Worm (Caenorhabditis elegans) whole organism, L4 larva: Measurements from ENCODE around the gene C14C6.5.

ENCODE experiments used
- F10B5.3 ChIP-seq: sonication (generic microtip); optimal IDR thresholded peaks from 2 replicates; lab custom pipeline; 2016; ENCODE audit warnings: mild to moderate bottlenecking, missing genetic modification characterization, missing compliant biosample characterization
- F37D6.2 ChIP-seq: sonication (generic microtip); optimal IDR thresholded peaks from 2 replicates; lab custom pipeline; 2016; ENCODE audit warnings: mild to moderate bottlenecking, missing genetic modification characterization, missing compliant biosample characterization
- T26A8.4 ChIP-seq: fragments of 200-800 bp; sonication (Bioruptor generic); IDR thresholded peaks from 2 replicates; pipeline ENCODE4 v1.3.6; 2022; ENCODE audit warnings: missing genetic modification characterization, missing compliant biosample characterization
- aha-1 ChIP-seq: fragments of 150-350 bp; peaks from one replicate; lab custom pipeline; 2014; ENCODE audit warnings: missing biosample characterization, missing genetic modification characterization
- aly-2 ChIP-seq: sonication (generic microtip); optimal IDR thresholded peaks from 2 replicates; lab custom pipeline; 2018; ENCODE audit warnings: missing biosample characterization, missing genetic modification characterization
- ama-1 ChIP-seq: fragments of 150-350 bp; optimal IDR thresholded peaks from 2 replicates; lab custom pipeline; 2014; ENCODE audit warnings: inconsistent platforms, mixed read lengths
- ctbp-1 ChIP-seq: fragments of 200-800 bp; sonication (Bioruptor generic); IDR thresholded peaks from 2 replicates; pipeline ENCODE4 v1.3.6; 2022; ENCODE audit warnings: missing genetic modification reagents, missing genetic modification characterization, missing compliant biosample characterization
- daf-16 ChIP-seq, 3 experiments: sonication (generic microtip); optimal IDR thresholded peaks; 2 replicates each; lab custom pipeline; 2016 to 2017; ENCODE audit warnings: missing genetic modification characterization in 3 of 3, missing genetic modification reagents in 3 of 3, mild to moderate bottlenecking in 2 of 3, missing compliant biosample characterization in 2 of 3, missing biosample characterization in 1 of 3, moderate library complexity in 1 of 3
- daf-19 ChIP-seq: fragments of 200-800 bp; sonication (Bioruptor generic); conservative IDR thresholded peaks from 2 replicates; pipeline ENCODE4 v1.3.6; 2022; ENCODE audit warnings: missing genetic modification characterization, missing compliant biosample characterization
- dmd-6 ChIP-seq: fragments of 200-800 bp; sonication (Bioruptor generic); IDR thresholded peaks from 2 replicates; pipeline ENCODE4 v1.3.6; 2022; ENCODE audit warnings: missing genetic modification reagents, missing genetic modification characterization, missing compliant biosample characterization
- dmd-8 ChIP-seq: fragments of 200-800 bp; sonication (Bioruptor generic); IDR thresholded peaks from 2 replicates; pipeline ENCODE4 v1.3.6; 2022; ENCODE audit warnings: missing genetic modification characterization, missing compliant biosample characterization
- dmd-9 ChIP-seq: fragments of 200-800 bp; sonication (Bioruptor generic); IDR thresholded peaks from 2 replicates; pipeline ENCODE4 v1.3.6; 2022; ENCODE audit warnings: missing genetic modification reagents, missing genetic modification characterization, missing compliant biosample characterization
- dve-1 ChIP-seq: sonication (generic microtip); optimal IDR thresholded peaks from 2 replicates; lab custom pipeline; 2017; ENCODE audit warnings: antibody characterized with exemption, mild to moderate bottlenecking, missing genetic modification characterization, missing compliant biosample characterization; ENCODE audit not compliant: insufficient read depth
- egl-27 ChIP-seq: sonication (generic microtip); optimal IDR thresholded peaks from 3 replicates; lab custom pipeline; 2017; ENCODE audit warnings: missing biosample characterization, missing genetic modification reagents, missing genetic modification characterization
- egl-43 ChIP-seq: fragments of 200-800 bp; sonication (Bioruptor generic); IDR thresholded peaks from 2 replicates; pipeline ENCODE4 v1.3.6; 2022; ENCODE audit warnings: missing genetic modification reagents, missing genetic modification characterization, missing compliant biosample characterization
- fkh-10 ChIP-seq: fragments of 150-350 bp; optimal IDR thresholded peaks from 2 replicates; lab custom pipeline; 2014; ENCODE audit warnings: missing biosample characterization, missing genetic modification reagents, missing genetic modification characterization
- fos-1 ChIP-seq: fragments of 150-350 bp; optimal IDR thresholded peaks from 2 replicates; lab custom pipeline; 2014; ENCODE audit warnings: missing biosample characterization, missing genetic modification characterization
- lim-7 ChIP-seq: fragments of 200-800 bp; sonication (Bioruptor generic); IDR thresholded peaks from 2 replicates; pipeline ENCODE4 v1.3.6; 2022; ENCODE audit warnings: missing genetic modification characterization, missing compliant biosample characterization
- lin-13 ChIP-seq: fragments of 150-350 bp; optimal IDR thresholded peaks from 2 replicates; lab custom pipeline; 2014; ENCODE audit warnings: missing biosample characterization, missing genetic modification reagents, missing genetic modification characterization
- lin-29 ChIP-seq: fragments of 200-800 bp; sonication (Bioruptor generic); IDR thresholded peaks from 2 replicates; pipeline ENCODE4 v1.3.6; 2022; ENCODE audit warnings: missing genetic modification reagents, missing genetic modification characterization, missing compliant biosample characterization
- lsy-2 ChIP-seq, 2 experiments: fragments of 150-350 bp in 1 of 2; sonication (generic microtip) in 1 of 2; optimal IDR thresholded peaks; 2 replicates each; lab custom pipeline; 2014 to 2017; ENCODE audit warnings: missing biosample characterization in 2 of 2, missing genetic modification characterization in 2 of 2
- madf-5 ChIP-seq, 2 experiments: fragments of 200-800 bp; sonication (Bioruptor generic); IDR thresholded peaks; 2 replicates each; pipeline ENCODE4 v1.3.6; 2022; ENCODE audit warnings: missing compliant biosample characterization in 2 of 2, missing genetic modification characterization in 2 of 2
- madf-9 ChIP-seq: fragments of 200-800 bp; sonication (Bioruptor generic); conservative IDR thresholded peaks from 2 replicates; pipeline ENCODE4 v1.3.6; 2022; ENCODE audit warnings: missing genetic modification reagents, missing genetic modification characterization, missing compliant biosample characterization
- mep-1 ChIP-seq: fragments of 150-350 bp; sonication (generic microtip); optimal IDR thresholded peaks from 3 replicates; lab custom pipeline; 2014; ENCODE audit warnings: missing biosample characterization, missing genetic modification characterization
- mes-2 ChIP-seq: sonication (generic microtip); optimal IDR thresholded peaks from 2 replicates; lab custom pipeline; 2016; ENCODE audit warnings: missing genotype, mild to moderate bottlenecking, missing genetic modification characterization, missing compliant biosample characterization; ENCODE audit not compliant: poor library complexity, severe bottlenecking
- nhr-10 ChIP-seq: fragments of 150-350 bp; optimal IDR thresholded peaks from 2 replicates; lab custom pipeline; 2014; ENCODE audit warnings: missing biosample characterization, missing genetic modification characterization
- nhr-102 ChIP-seq: sonication (generic microtip); optimal IDR thresholded peaks from 2 replicates; lab custom pipeline; 2016; ENCODE audit warnings: mild to moderate bottlenecking, missing genetic modification characterization, moderate library complexity, missing compliant biosample characterization
- nhr-41 ChIP-seq: fragments of 200-800 bp; sonication (Bioruptor generic); IDR thresholded peaks from 2 replicates; pipeline ENCODE4 v1.3.6; 2022; ENCODE audit warnings: missing genetic modification reagents, missing genetic modification characterization, missing compliant biosample characterization
- nhr-6 ChIP-seq: fragments of 150-350 bp; optimal IDR thresholded peaks from 2 replicates; lab custom pipeline; 2014; ENCODE audit warnings: missing biosample characterization, missing genetic modification characterization
- nhr-76 ChIP-seq: fragments of 150-350 bp; optimal IDR thresholded peaks from 2 replicates; lab custom pipeline; 2014; ENCODE audit warnings: missing biosample characterization, missing genetic modification characterization
- nhr-77 ChIP-seq: fragments of 150-350 bp; optimal IDR thresholded peaks from 2 replicates; lab custom pipeline; 2014; ENCODE audit warnings: missing biosample characterization, missing genetic modification characterization
- pqm-1 ChIP-seq: sonication (generic microtip); optimal IDR thresholded peaks from 2 replicates; lab custom pipeline; 2017; ENCODE audit warnings: missing biosample characterization, missing genetic modification characterization
- rbr-2 ChIP-seq: sonication (generic microtip); optimal IDR thresholded peaks from 2 replicates; lab custom pipeline; 2016; ENCODE audit warnings: missing genotype, missing genetic modification characterization, missing compliant biosample characterization
- sdz-12 ChIP-seq: fragments of 200-800 bp; sonication (Bioruptor generic); optimal IDR thresholded peaks from 2 replicates; lab custom pipeline; 2018; ENCODE audit warnings: mild to moderate bottlenecking, missing genetic modification characterization, missing compliant biosample characterization
- snpc-1.2 ChIP-seq: fragments of 200-800 bp; sonication (Bioruptor generic); IDR thresholded peaks from 2 replicates; pipeline ENCODE4 v1.3.6; 2022; ENCODE audit warnings: missing genetic modification reagents, missing genetic modification characterization, missing compliant biosample characterization
- snpc-4 ChIP-seq: fragments of 150-350 bp; optimal IDR thresholded peaks from 2 replicates; lab custom pipeline; 2014; ENCODE audit warnings: missing biosample characterization, missing genetic modification characterization
- spr-3 ChIP-seq: fragments of 200-800 bp; sonication (Bioruptor generic); optimal IDR thresholded peaks from 2 replicates; lab custom pipeline; 2018; ENCODE audit warnings: mild to moderate bottlenecking, missing genetic modification characterization, missing compliant biosample characterization
- tag-97 ChIP-seq: fragments of 200-800 bp; sonication (Bioruptor generic); IDR thresholded peaks from 2 replicates; pipeline ENCODE4 v1.3.6; 2022; ENCODE audit warnings: missing genetic modification characterization, missing compliant biosample characterization
- unc-39 ChIP-seq: sonication (generic microtip); optimal IDR thresholded peaks from 2 replicates; lab custom pipeline; 2017; ENCODE audit warnings: missing biosample characterization, missing genetic modification characterization
- unc-62 ChIP-seq, 3 experiments: fragments of 150-350 bp in 1 of 3; sonication (generic microtip); optimal IDR thresholded peaks in 2 of 3; peaks in 1 of 3; 1 replicate in 1 of 3; 2 replicates in 2 of 3; lab custom pipeline; 2014 to 2017; ENCODE audit warnings: missing biosample characterization in 3 of 3, missing genetic modification characterization in 3 of 3, missing genetic modification reagents in 3 of 3, missing genotype in 1 of 3
- vab-7 ChIP-seq: fragments of 200-800 bp; sonication (Bioruptor generic); IDR thresholded peaks from 2 replicates; pipeline ENCODE4 v1.3.6; 2022; ENCODE audit warnings: missing genetic modification reagents, missing genetic modification characterization, missing compliant biosample characterization
- zag-1 ChIP-seq: fragments of 150-350 bp; optimal IDR thresholded peaks from 2 replicates; lab custom pipeline; 2014; ENCODE audit warnings: missing biosample characterization, missing genetic modification characterization
- zip-11 ChIP-seq: fragments of 200-800 bp; sonication (Bioruptor generic); IDR thresholded peaks from 2 replicates; pipeline ENCODE4 v1.3.6; 2022; ENCODE audit warnings: missing genetic modification characterization, missing compliant biosample characterization
- ztf-11 ChIP-seq: fragments of 150-350 bp; optimal IDR thresholded peaks from 2 replicates; lab custom pipeline; 2014; ENCODE audit warnings: missing biosample characterization, missing genetic modification characterization
- ztf-7 ChIP-seq: fragments of 150-350 bp; optimal IDR thresholded peaks from 2 replicates; lab custom pipeline; 2014; ENCODE audit warnings: missing biosample characterization, missing genetic modification characterization

C14C6.5 gene

DNA sequence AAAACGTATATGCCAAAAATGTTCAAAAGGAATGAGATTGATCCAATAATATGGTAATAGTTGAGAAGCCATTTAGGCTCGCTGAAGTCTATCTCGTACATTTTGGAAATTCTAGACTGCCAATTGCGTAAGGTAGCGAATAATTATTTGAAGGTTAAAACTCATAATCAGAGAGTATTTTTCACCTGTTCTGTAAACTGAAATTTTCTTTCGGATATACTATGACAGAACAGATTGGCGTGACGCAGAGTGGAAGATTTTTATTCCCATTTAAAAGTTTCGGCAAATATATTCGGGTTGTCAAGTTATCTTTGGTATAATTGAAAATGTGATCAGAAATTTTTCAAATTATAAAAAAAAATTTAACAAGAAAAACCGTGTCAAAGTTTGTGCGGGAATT is 31.7 kb downstream of the C14C6.5 start, which contains the start of gene sri-72:
Gene sri-72, minus strand, starts transcription at position 101 of the 400 bp plus-strand sequence.
- TF ChIP-seq ztf-7 (tag; lab: Kevin White, UChicago) (no peak), nhr-76 (no peak), dmd-6 (GFP tag; lab: Robert Waterston, UW) (no peak), zag-1 (no peak), pqm-1 (tag; lab: Kevin White, UChicago) (no peak), snpc-4 (no peak), lin-29 (GFP tag; lab: Robert Waterston, UW) (no peak), madf-5 (GFP tag; IDR thresholded peaks at IDR 0.05; lab: Robert Waterston, UW) (no peak), spr-3 (GFP tag; lab: Kevin White, UChicago) (no peak), zip-11 (GFP tag; lab: Robert Waterston, UW) (no peak), ztf-11 (tag; lab: Kevin White, UChicago) (no peak), fos-1 (no peak), ctbp-1 (GFP tag; lab: Robert Waterston, UW) (no peak), egl-27 (tag; lab: Kevin White, UChicago) (no peak), dmd-9 (no peak), nhr-6 (no peak), lin-13 (GFP tag; lab: Kevin White, UChicago) (no peak)

DNA sequence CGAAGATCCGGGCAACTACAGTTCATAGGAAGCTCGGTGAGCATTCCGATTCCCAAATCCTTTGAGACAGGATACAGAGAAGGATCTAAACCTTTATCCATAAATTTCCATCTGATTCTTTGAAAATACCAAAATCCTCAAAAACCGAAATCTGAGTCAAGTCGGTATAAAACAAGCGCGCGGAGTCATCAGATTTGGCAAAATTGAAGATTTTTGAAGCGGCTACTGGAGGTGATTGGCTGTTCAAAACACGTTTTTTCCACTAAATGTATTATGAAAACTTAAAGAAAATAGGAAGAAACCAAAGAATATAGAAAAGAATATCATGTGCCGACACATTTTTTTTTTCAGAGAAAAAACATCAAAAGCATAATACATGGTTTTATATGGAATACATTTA is 38.2 kb downstream of the C14C6.5 start, which contains the start of gene C14C6.13:
Gene C14C6.13, minus strand, starts transcription at position 101 of the 400 bp plus-strand sequence.
- TF ChIP-seq pqm-1 (tag; lab: Kevin White, UChicago) (no peak), nhr-10 (tag; lab: Kevin White, UChicago) (no peak), lim-7 (GFP tag; lab: Robert Waterston, UW) (no peak), daf-16 (GFP tag; optimal IDR thresholded peaks at IDR 0.05; lab: Kevin White, UChicago) (no peak), daf-16 (tag; optimal IDR thresholded peaks at IDR 0.05; lab: Kevin White, UChicago) (no peak)

DNA sequence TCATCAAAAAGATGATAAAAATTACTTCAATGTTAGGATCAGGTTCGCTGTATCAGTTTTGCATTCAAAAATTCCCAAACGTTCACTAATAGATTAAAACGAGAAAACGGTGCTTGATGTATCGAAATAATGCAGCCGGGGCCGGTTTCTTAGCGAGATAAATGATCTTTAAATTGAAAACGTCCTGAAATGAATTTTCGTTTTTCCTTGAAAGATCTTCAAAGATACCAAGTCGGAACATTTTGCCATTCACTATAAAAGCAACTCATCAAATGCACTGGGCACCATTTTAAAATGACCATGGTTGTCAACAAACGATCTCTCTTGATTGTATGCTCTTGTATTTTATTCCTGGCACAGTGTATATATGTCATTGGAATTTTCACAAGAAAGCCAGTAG is 39.6 kb downstream of the C14C6.5 start, which contains the start of gene K06H6.5:
Gene K06H6.5, plus strand, starts transcription at position 301 of the 400 bp plus-strand sequence.
- TF ChIP-seq mep-1 (tag; lab: Kevin White, UChicago) (no peak), mes-2 (no peak), nhr-102 (tag; lab: Kevin White, UChicago) (no peak), F37D6.2 (tag; lab: Kevin White, UChicago) (no peak), nhr-77 (tag; lab: Kevin White, UChicago) (no peak), madf-9 (GFP tag; lab: Robert Waterston, UW) (no peak), daf-19 (GFP tag; lab: Robert Waterston, UW) (no peak), tag-97 (no peak), unc-39 (no peak), fkh-10 (no peak), dmd-9 (no peak), aly-2 (no peak), nhr-41 (GFP tag; lab: Robert Waterston, UW) (no peak), T26A8.4 (no peak), vab-7 (GFP tag; lab: Robert Waterston, UW) (no peak), zag-1 (no peak), lsy-2 (tag; optimal IDR thresholded peaks at IDR 0.05; lab: Kevin White, UChicago) (no peak), aha-1 (tag; lab: Kevin White, UChicago) (no peak), snpc-4 (no peak), ztf-7 (tag; lab: Kevin White, UChicago) (no peak)

DNA sequence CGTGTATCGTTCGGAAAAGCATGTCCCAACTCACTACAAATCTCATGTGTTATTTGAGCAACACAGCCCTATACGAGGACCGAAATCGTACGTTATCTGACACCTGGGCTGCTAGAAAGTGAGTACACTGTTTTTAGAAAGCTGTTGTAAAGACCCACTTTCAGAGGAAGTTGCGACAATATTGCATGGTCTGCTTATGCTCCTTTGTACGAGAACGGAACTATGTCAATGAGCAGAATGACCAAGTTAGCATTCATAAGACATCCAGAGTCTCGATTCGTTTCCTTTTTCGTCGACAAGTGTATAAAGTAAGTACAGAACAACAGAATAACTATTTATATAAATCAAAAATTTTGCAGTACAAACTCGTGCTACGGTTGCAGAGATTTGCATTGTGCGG is 40.5 kb downstream of the C14C6.5 start:
- TF ChIP-seq sdz-12 (GFP tag; lab: Kevin White, UChicago): no peak
- no peak for TF ChIP-seq rbr-2 (tag; lab: Kevin White, UChicago)
- no peak for TF ChIP-seq snpc-1.2 (GFP tag; lab: Robert Waterston, UW)
- TF ChIP-seq dve-1 (tag; lab: Kevin White, UChicago): no peak
- no peak for TF ChIP-seq dmd-8
- no peak for TF ChIP-seq F10B5.3
- TF ChIP-seq ama-1 (lab: Kevin White, UChicago): no peak
- TF ChIP-seq egl-43 (GFP tag; lab: Robert Waterston, UW): no peak
- peak in 1 of 2 experiments; percentile 97 for TF ChIP-seq unc-62 (GFP tag; optimal IDR thresholded peaks at IDR 0.05 in 1 of 2; lab: Kevin White, UChicago)
- no peak for TF ChIP-seq unc-62 (tag; optimal IDR thresholded peaks at IDR 0.05; lab: Kevin White, UChicago)
- TF ChIP-seq, all 104 proteins: peak for 1
